Worm (Caenorhabditis elegans) whole organism, mixed stage, embryonic: ENCODE results near the gene gcy-5.

Experiments
- M03D4.4 ChIP-seq: sonication (generic microtip); optimal IDR thresholded peaks from 2 replicates; lab custom pipeline; 2017; ENCODE audit warnings: mild to moderate bottlenecking, missing genetic modification characterization, missing compliant biosample characterization
- bed-3 ChIP-seq: fragments of 200-800 bp; sonication (Bioruptor generic); optimal IDR thresholded peaks from 3 replicates; lab custom pipeline; 2018; ENCODE audit warnings: mild to moderate bottlenecking, missing genetic modification characterization, moderate library complexity, missing compliant biosample characterization
- blmp-1 ChIP-seq: fragments of 150-350 bp; optimal IDR thresholded peaks from 2 replicates; lab custom pipeline; 2014; ENCODE audit warnings: missing biosample characterization, missing genetic modification characterization
- ceh-39 ChIP-seq: fragments of 150-350 bp; optimal IDR thresholded peaks from 2 replicates; lab custom pipeline; 2014; ENCODE audit warnings: missing biosample characterization, missing genetic modification characterization
- ceh-83 ChIP-seq: fragments of 200-800 bp; sonication (Bioruptor generic); optimal IDR thresholded peaks from 2 replicates; lab custom pipeline; 2018; ENCODE audit warnings: mild to moderate bottlenecking, missing genetic modification characterization, missing compliant biosample characterization
- ces-1 ChIP-seq: fragments of 150-350 bp; optimal IDR thresholded peaks from 2 replicates; lab custom pipeline; 2014; ENCODE audit warnings: missing biosample characterization, missing genetic modification reagents, missing genetic modification characterization
- cnd-1 ChIP-seq: fragments of 200-800 bp; sonication (Bioruptor generic); optimal IDR thresholded peaks from 2 replicates; lab custom pipeline; 2018; ENCODE audit warnings: mild to moderate bottlenecking, missing genetic modification characterization, missing compliant biosample characterization
- drap-1 ChIP-seq: fragments of 200-800 bp; sonication (Bioruptor generic); optimal IDR thresholded peaks from 3 replicates; lab custom pipeline; 2018; ENCODE audit warnings: mild to moderate bottlenecking, missing genetic modification characterization, missing compliant biosample characterization
- elt-1 ChIP-seq: sonication (generic microtip); optimal IDR thresholded peaks from 2 replicates; lab custom pipeline; 2017; ENCODE audit warnings: missing genetic modification characterization, mild to moderate bottlenecking, missing compliant biosample characterization, antibody characterized with exemption, moderate library complexity, borderline replicate concordance; ENCODE audit not compliant: insufficient read depth
- elt-3 ChIP-seq: fragments of 150-350 bp; optimal IDR thresholded peaks from 2 replicates; lab custom pipeline; 2014; ENCODE audit warnings: missing biosample characterization, missing genetic modification characterization
- hlh-1 ChIP-seq: fragments of 150-350 bp; optimal IDR thresholded peaks from 2 replicates; lab custom pipeline; 2014; ENCODE audit warnings: missing biosample characterization, missing genetic modification reagents, missing genetic modification characterization
- lin-32 ChIP-seq: fragments of 200-800 bp; sonication (Bioruptor generic); optimal IDR thresholded peaks from 2 replicates; lab custom pipeline; 2018; ENCODE audit warnings: mild to moderate bottlenecking, missing genetic modification characterization, missing compliant biosample characterization
- lsy-2 ChIP-seq: fragments of 150-350 bp; optimal IDR thresholded peaks from 2 replicates; lab custom pipeline; 2014; ENCODE audit warnings: missing biosample characterization, missing genetic modification characterization
- mab-5 ChIP-seq: fragments of 150-350 bp; optimal IDR thresholded peaks from 2 replicates; lab custom pipeline; 2014; ENCODE audit warnings: missing biosample characterization, missing genetic modification characterization
- mep-1 ChIP-seq: fragments of 150-350 bp; optimal IDR thresholded peaks from 2 replicates; lab custom pipeline; 2017; ENCODE audit warnings: missing biosample characterization, missing genetic modification reagents, missing genetic modification characterization, inconsistent platforms
- mls-2 ChIP-seq: sonication (generic microtip); optimal IDR thresholded peaks from 2 replicates; lab custom pipeline; 2016; ENCODE audit warnings: mild to moderate bottlenecking, missing genetic modification characterization, moderate library complexity, missing compliant biosample characterization
- nhr-12 ChIP-seq: fragments of 150-350 bp; optimal IDR thresholded peaks from 2 replicates; lab custom pipeline; 2014; ENCODE audit warnings: missing biosample characterization, missing genetic modification characterization
- nhr-2 ChIP-seq: fragments of 150-350 bp; optimal IDR thresholded peaks from 2 replicates; lab custom pipeline; 2014; ENCODE audit warnings: missing biosample characterization, missing genetic modification characterization
- nhr-237 ChIP-seq: fragments of 150-350 bp; optimal IDR thresholded peaks from 2 replicates; lab custom pipeline; 2014; ENCODE audit warnings: missing biosample characterization, missing genetic modification characterization
- nhr-76 ChIP-seq: sonication (generic microtip); optimal IDR thresholded peaks from 2 replicates; lab custom pipeline; 2017; ENCODE audit warnings: missing biosample characterization, missing genetic modification characterization
- pha-4 ChIP-seq: fragments of 150-350 bp; optimal IDR thresholded peaks from 2 replicates; lab custom pipeline; 2018; ENCODE audit warnings: missing biosample characterization, missing genetic modification reagents, missing genetic modification characterization
- sem-2 ChIP-seq: fragments of 200-800 bp; sonication (Bioruptor generic); optimal IDR thresholded peaks from 2 replicates; lab custom pipeline; 2018; ENCODE audit warnings: mild to moderate bottlenecking, missing genetic modification characterization, missing compliant biosample characterization
- snpc-4 ChIP-seq: fragments of 150-350 bp; optimal IDR thresholded peaks from 2 replicates; lab custom pipeline; 2014; ENCODE audit warnings: missing biosample characterization, missing genetic modification characterization
- sptf-1 ChIP-seq: sonication (generic microtip); optimal IDR thresholded peaks from 2 replicates; lab custom pipeline; 2017; ENCODE audit warnings: mild to moderate bottlenecking, missing genetic modification characterization, moderate library complexity, missing compliant biosample characterization
- tbx-8 ChIP-seq: fragments of 200-800 bp; sonication (Bioruptor generic); optimal IDR thresholded peaks from 2 replicates; lab custom pipeline; 2018; ENCODE audit warnings: mild to moderate bottlenecking, missing genetic modification characterization, moderate library complexity, missing compliant biosample characterization
- unc-120 ChIP-seq: sonication (generic microtip); optimal IDR thresholded peaks from 2 replicates; lab custom pipeline; 2017; ENCODE audit warnings: missing genetic modification characterization, missing compliant biosample characterization; ENCODE audit not compliant: poor library complexity, severe bottlenecking
- unc-39 ChIP-seq: fragments of 150-350 bp; optimal IDR thresholded peaks from 2 replicates; lab custom pipeline; 2014; ENCODE audit warnings: missing biosample characterization, missing genetic modification characterization
- unc-62 ChIP-seq: fragments of 150-350 bp; optimal IDR thresholded peaks from 2 replicates; lab custom pipeline; 2014; ENCODE audit warnings: missing biosample characterization, missing genetic modification reagents, missing genetic modification characterization
- zip-8 ChIP-seq: fragments of 150-350 bp; optimal IDR thresholded peaks from 2 replicates; lab custom pipeline; 2014; ENCODE audit warnings: missing biosample characterization, missing genetic modification characterization
- ztf-11 ChIP-seq: fragments of 150-350 bp; optimal IDR thresholded peaks from 2 replicates; lab custom pipeline; 2014; ENCODE audit warnings: missing biosample characterization, missing genetic modification characterization

Gene gcy-5

ce11 chrII:10300082-10300749, 15.8 kb downstream of the gcy-5 start, which contains the start of gene nep-26:
nep-26 (minus strand) TSS chrII:10300132.
- TF ChIP-seq zip-8 (peak; percentile 16), snpc-4 (tag; lab: Kevin White, UChicago) (no peak), elt-3 (no peak), nhr-76 (tag; lab: Kevin White, UChicago) (no peak), ceh-39 (no peak), unc-62 (peak; percentile 54), nhr-237 (tag; lab: Kevin White, UChicago) (no peak), mab-5 (no peak)

ce11 chrII:10294262-10294661, 21.8 kb downstream of the gcy-5 start:
- TF ChIP-seq unc-120 (tag; lab: Kevin White, UChicago) = no peak
- TF ChIP-seq nhr-12 (tag; lab: Kevin White, UChicago) = no peak
- TF ChIP-seq ceh-83 (GFP tag; lab: Kevin White, UChicago) = no peak
- no peak for TF ChIP-seq sptf-1
- TF ChIP-seq blmp-1 (tag; lab: Kevin White, UChicago) = no peak
- TF ChIP-seq lin-32 (GFP tag; lab: Kevin White, UChicago) = no peak
- TF ChIP-seq zip-8 = no peak
- no peak for TF ChIP-seq M03D4.4 (tag; lab: Kevin White, UChicago)
- no peak for TF ChIP-seq pha-4 (tag; lab: Kevin White, UChicago)
- TF ChIP-seq nhr-2 (tag; lab: Kevin White, UChicago) = no peak
- TF ChIP-seq mep-1 (tag; lab: Kevin White, UChicago) = no peak
- TF ChIP-seq bed-3 (GFP tag; lab: Kevin White, UChicago) = no peak
- no peak for TF ChIP-seq drap-1 (GFP tag; lab: Kevin White, UChicago)
- no peak for TF ChIP-seq ztf-11 (tag; lab: Kevin White, UChicago)
- no peak for TF ChIP-seq lsy-2 (tag; lab: Kevin White, UChicago)
- no peak for TF ChIP-seq elt-1 (tag; lab: Kevin White, UChicago)
- no peak for TF ChIP-seq nhr-237 (tag; lab: Kevin White, UChicago)
- no peak for TF ChIP-seq mls-2 (tag; lab: Kevin White, UChicago)

ce11 chrII:10288926-10289325, 27.1 kb downstream of the gcy-5 start:
- no peak for TF ChIP-seq zip-8
- peak; percentile 4 for TF ChIP-seq elt-1 (tag; lab: Kevin White, UChicago)
- TF ChIP-seq, all 35 proteins: peak for 1

ce11 chrII:10284991-10285390, 31.0 kb downstream of the gcy-5 start:
- TF ChIP-seq hlh-1 (tag; lab: Kevin White, UChicago) = no peak
- TF ChIP-seq ces-1 (GFP tag; lab: Kevin White, UChicago) = peak; percentile 26

ce11 chrII:10283145-10283544, 32.9 kb downstream of the gcy-5 start:
- TF ChIP-seq mab-5 (no peak), unc-120 (tag; lab: Kevin White, UChicago) (no peak), sptf-1 (no peak), elt-1 (tag; lab: Kevin White, UChicago) (no peak), bed-3 (GFP tag; lab: Kevin White, UChicago) (no peak), tbx-8 (no peak), M03D4.4 (tag; lab: Kevin White, UChicago) (no peak), nhr-76 (tag; lab: Kevin White, UChicago) (no peak), snpc-4 (tag; lab: Kevin White, UChicago) (no peak), ces-1 (GFP tag; lab: Kevin White, UChicago) (no peak), lin-32 (GFP tag; lab: Kevin White, UChicago) (no peak), mls-2 (tag; lab: Kevin White, UChicago) (no peak), mep-1 (tag; lab: Kevin White, UChicago) (no peak), hlh-1 (tag; lab: Kevin White, UChicago) (no peak), cnd-1 (no peak)

ce11 chrII:10281674-10282073, 34.3 kb downstream of the gcy-5 start:
- TF ChIP-seq sem-2 (GFP tag; lab: Kevin White, UChicago) (no peak), mab-5 (no peak), drap-1 (GFP tag; lab: Kevin White, UChicago) (no peak), sptf-1 (no peak), ceh-83 (GFP tag; lab: Kevin White, UChicago) (no peak), unc-39 (tag; lab: Kevin White, UChicago) (no peak)
